Worm (Caenorhabditis elegans) whole organism, late embryonic: ENCODE measurements around the gene lbp-2.
A peak's percentile ranks its signal among the peaks of the same experiment; 100 is the strongest.

ENCODE experiments used
- C38D4.7 ChIP-seq: fragments of 200-800 bp; sonication (Bioruptor generic); optimal IDR thresholded peaks from 2 replicates; lab custom pipeline; 2018; ENCODE audit warnings: mild to moderate bottlenecking, missing genetic modification characterization, moderate library complexity, missing compliant biosample characterization
- K02D7.2 ChIP-seq: sonication (generic microtip); optimal IDR thresholded peaks from 2 replicates; lab custom pipeline; 2017; ENCODE audit warnings: mild to moderate bottlenecking, missing genetic modification characterization, missing compliant biosample characterization
- K09A11.1 ChIP-seq: sonication (generic microtip); optimal IDR thresholded peaks from 2 replicates; lab custom pipeline; 2017; ENCODE audit warnings: antibody characterized with exemption, mild to moderate bottlenecking, missing genetic modification characterization, missing compliant biosample characterization; ENCODE audit not compliant: insufficient read depth
- Y22D7AL.16 ChIP-seq: sonication (generic microtip); optimal IDR thresholded peaks from 2 replicates; lab custom pipeline; 2016; ENCODE audit warnings: missing genetic modification characterization, missing compliant biosample characterization
- ceh-14 ChIP-seq: sonication (generic microtip); optimal IDR thresholded peaks from 2 replicates; lab custom pipeline; 2016; ENCODE audit warnings: missing genotype, missing genetic modification characterization, missing compliant biosample characterization
- ceh-19 ChIP-seq: fragments of 200-800 bp; sonication (Bioruptor generic); optimal IDR thresholded peaks from 2 replicates; lab custom pipeline; 2018; ENCODE audit warnings: mild to moderate bottlenecking, missing genetic modification characterization, missing compliant biosample characterization
- ceh-2 ChIP-seq: sonication (generic microtip); optimal IDR thresholded peaks from 2 replicates; lab custom pipeline; 2016; ENCODE audit warnings: missing genotype, missing genetic modification characterization, missing compliant biosample characterization
- ceh-22 ChIP-seq: sonication (generic microtip); optimal IDR thresholded peaks from 2 replicates; lab custom pipeline; 2017; ENCODE audit warnings: missing biosample characterization, missing genetic modification characterization
- ceh-30 ChIP-seq: fragments of 150-350 bp; optimal IDR thresholded peaks from 2 replicates; lab custom pipeline; 2014; ENCODE audit warnings: missing biosample characterization, missing genetic modification characterization
- ceh-45 ChIP-seq: fragments of 200-800 bp; sonication (Bioruptor generic); IDR thresholded peaks from 2 replicates; pipeline ENCODE4 v1.3.6; 2022; ENCODE audit warnings: missing genetic modification reagents, missing genetic modification characterization, missing compliant biosample characterization
- ceh-6 ChIP-seq: fragments of 200-800 bp; sonication (Bioruptor generic); optimal IDR thresholded peaks from 2 replicates; lab custom pipeline; 2018; ENCODE audit warnings: mild to moderate bottlenecking, missing genetic modification characterization, missing compliant biosample characterization
- ceh-9 ChIP-seq: sonication (generic microtip); optimal IDR thresholded peaks from 2 replicates; lab custom pipeline; 2016; ENCODE audit warnings: mild to moderate bottlenecking, missing genetic modification characterization, inconsistent platforms, missing compliant biosample characterization
- dve-1 ChIP-seq: sonication (generic microtip); optimal IDR thresholded peaks from 2 replicates; lab custom pipeline; 2017; ENCODE audit warnings: antibody characterized with exemption, mild to moderate bottlenecking, missing genetic modification characterization, missing compliant biosample characterization
- elt-2 ChIP-seq: sonication (generic microtip); optimal IDR thresholded peaks from 2 replicates; lab custom pipeline; 2016; ENCODE audit warnings: missing genetic modification reagents, missing genetic modification characterization, missing compliant biosample characterization
- ets-4 ChIP-seq: sonication (generic microtip); optimal IDR thresholded peaks from 2 replicates; lab custom pipeline; 2016; ENCODE audit warnings: missing genetic modification characterization, missing compliant biosample characterization
- fkh-6 ChIP-seq: sonication (generic microtip); optimal IDR thresholded peaks from 2 replicates; lab custom pipeline; 2016; ENCODE audit warnings: missing genetic modification characterization, missing compliant biosample characterization
- gmeb-2 ChIP-seq: sonication (generic microtip); optimal IDR thresholded peaks from 2 replicates; lab custom pipeline; 2016; ENCODE audit warnings: missing genetic modification characterization, inconsistent platforms, missing compliant biosample characterization
- hlh-6 ChIP-seq: sonication (generic microtip); optimal IDR thresholded peaks from 2 replicates; lab custom pipeline; 2016; ENCODE audit warnings: missing genotype, missing genetic modification characterization, missing compliant biosample characterization
- lim-6 ChIP-seq: sonication (generic microtip); optimal IDR thresholded peaks from 2 replicates; lab custom pipeline; 2016; ENCODE audit warnings: missing genetic modification characterization, missing compliant biosample characterization
- lin-11 ChIP-seq: fragments of 200-800 bp; sonication (Bioruptor generic); optimal IDR thresholded peaks from 2 replicates; lab custom pipeline; 2018; ENCODE audit warnings: mild to moderate bottlenecking, missing genetic modification characterization, missing compliant biosample characterization
- mec-3 ChIP-seq: sonication (generic microtip); optimal IDR thresholded peaks from 2 replicates; lab custom pipeline; 2016; ENCODE audit warnings: borderline replicate concordance, missing genetic modification characterization, missing compliant biosample characterization
- nhr-11 ChIP-seq: fragments of 150-350 bp; optimal IDR thresholded peaks from 2 replicates; lab custom pipeline; 2014; ENCODE audit warnings: missing biosample characterization, missing genetic modification characterization
- npax-4 ChIP-seq: sonication (generic microtip); optimal IDR thresholded peaks from 2 replicates; lab custom pipeline; 2016; ENCODE audit warnings: missing genetic modification characterization, missing compliant biosample characterization
- pax-1 ChIP-seq: fragments of 150-350 bp; optimal IDR thresholded peaks from 2 replicates; lab custom pipeline; 2014; ENCODE audit warnings: missing biosample characterization, missing genetic modification characterization
- sdc-2 ChIP-seq: sonication (generic microtip); optimal IDR thresholded peaks from 2 replicates; lab custom pipeline; 2016; ENCODE audit warnings: missing genotype, missing genetic modification characterization, missing compliant biosample characterization
- tbx-7 ChIP-seq: sonication (generic microtip); optimal IDR thresholded peaks from 2 replicates; lab custom pipeline; 2016; ENCODE audit warnings: missing genotype, missing genetic modification characterization, missing compliant biosample characterization
- unc-3 ChIP-seq, 2 experiments: fragments of 200-800 bp in 1 of 2; sonication (Bioruptor generic) in 1 of 2; sonication (generic microtip) in 1 of 2; conservative IDR thresholded peaks in 1 of 2; optimal IDR thresholded peaks in 1 of 2; 2 replicates each; pipeline versions ENCODE4 v1.3.6 to Lab custom; 2016 to 2022; ENCODE audit warnings: missing compliant biosample characterization in 2 of 2, missing genetic modification characterization in 2 of 2, missing genetic modification reagents in 1 of 2
- unc-42 ChIP-seq: sonication (generic microtip); optimal IDR thresholded peaks from 2 replicates; lab custom pipeline; 2016; ENCODE audit warnings: missing genotype, missing genetic modification characterization, missing compliant biosample characterization
- unc-55 ChIP-seq: sonication (generic microtip); optimal IDR thresholded peaks from 2 replicates; lab custom pipeline; 2017; ENCODE audit warnings: missing biosample characterization, missing genetic modification reagents, missing genetic modification characterization
- unc-86 ChIP-seq: sonication (generic microtip); optimal IDR thresholded peaks from 2 replicates; lab custom pipeline; 2016; ENCODE audit warnings: missing genetic modification characterization, missing compliant biosample characterization
- ztf-16 ChIP-seq: sonication (generic microtip); optimal IDR thresholded peaks from 2 replicates; lab custom pipeline; 2017; ENCODE audit warnings: missing genetic modification characterization, missing compliant biosample characterization

lbp-2 gene

ce11 chrX:3258842-3259241, 1.6 kb upstream of the lbp-2 start, which contains the start of gene lbp-1:
lbp-1 (plus strand) TSS chrX:3259142.
- TF ChIP-seq unc-55 (no peak), unc-3 (GFP tag; conservative IDR thresholded peaks at IDR 0.05; lab: Robert Waterston, UW) (no peak), unc-3 (tag; optimal IDR thresholded peaks at IDR 0.05; lab: Kevin White, UChicago) (no peak), ceh-22 (no peak), K02D7.2 (tag; lab: Kevin White, UChicago) (no peak), ceh-30 (tag; lab: Kevin White, UChicago) (no peak), dve-1 (tag; lab: Kevin White, UChicago) (no peak), unc-42 (no peak), ceh-45 (GFP tag; lab: Robert Waterston, UW) (no peak)

- TF ChIP-seq ceh-6, result no peak
- no peak for TF ChIP-seq C38D4.7 (GFP tag; lab: Kevin White, UChicago)
- no peak for TF ChIP-seq mec-3 (tag; lab: Kevin White, UChicago)
- TF ChIP-seq hlh-6 (tag; lab: Kevin White, UChicago), result no peak
- TF ChIP-seq elt-2, result no peak
- no peak for TF ChIP-seq ceh-2 (tag; lab: Kevin White, UChicago)
- TF ChIP-seq ceh-45 (GFP tag; lab: Robert Waterston, UW), result no peak
- TF ChIP-seq ceh-19 (GFP tag; lab: Kevin White, UChicago), result no peak
- no peak for TF ChIP-seq unc-42
- TF ChIP-seq ets-4 (tag; lab: Kevin White, UChicago), result no peak
Observed at ce11 chrX:3262600-3262999, 2.2 kb downstream of the lbp-2 start, which contains the start of gene fbxb-71. fbxb-71 (plus strand) TSS chrX:3262900.

ce11 chrX:3270806-3271205, 10.4 kb downstream of the lbp-2 start, which contains the start of gene sul-1:
sul-1 (minus strand) TSS chrX:3270906.
- TF ChIP-seq unc-55 (peak; percentile 3), lim-6 (tag; lab: Kevin White, UChicago) (no peak)
- TF ChIP-seq, all 69 proteins: peak for 1

ce11 chrX:3271673-3272072, 11.3 kb downstream of the lbp-2 start, which contains the start of gene K09C4.9:
K09C4.9 (minus strand) TSS chrX:3271773.
- TF ChIP-seq pax-1 (tag; lab: Kevin White, UChicago) (no peak), ztf-16 (tag; lab: Kevin White, UChicago) (no peak), lin-11 (tag; lab: Kevin White, UChicago) (no peak), gmeb-2 (tag; lab: Kevin White, UChicago) (no peak), Y22D7AL.16 (tag; lab: Kevin White, UChicago) (no peak), unc-3 (GFP tag; conservative IDR thresholded peaks at IDR 0.05; lab: Robert Waterston, UW) (no peak), unc-3 (tag; optimal IDR thresholded peaks at IDR 0.05; lab: Kevin White, UChicago) (no peak), nhr-11 (no peak), ceh-22 (no peak)
- TF ChIP-seq, all 69 proteins: peak for 0

ce11 chrX:3272580-3272979, 12.2 kb downstream of the lbp-2 start, which contains the start of gene K09C4.7:
K09C4.7 (plus strand) TSS chrX:3272880.
- no peak for TF ChIP-seq K09A11.1 (tag; lab: Kevin White, UChicago)
- no peak for TF ChIP-seq npax-4 (tag; lab: Kevin White, UChicago)
- no peak for TF ChIP-seq ets-4 (tag; lab: Kevin White, UChicago)
- no peak for TF ChIP-seq Y22D7AL.16 (tag; lab: Kevin White, UChicago)
- no peak for TF ChIP-seq unc-86 (tag; lab: Kevin White, UChicago)
- TF ChIP-seq ceh-6, result no peak
- no peak for TF ChIP-seq ceh-2 (tag; lab: Kevin White, UChicago)
- TF ChIP-seq sdc-2 (tag; lab: Kevin White, UChicago), result no peak
- TF ChIP-seq ztf-16 (tag; lab: Kevin White, UChicago), result no peak
- TF ChIP-seq C38D4.7 (GFP tag; lab: Kevin White, UChicago), result no peak
- TF ChIP-seq tbx-7 (tag; lab: Kevin White, UChicago), result no peak
- TF ChIP-seq ceh-9 (tag; lab: Kevin White, UChicago), result no peak
- no peak for TF ChIP-seq ceh-14 (tag; lab: Kevin White, UChicago)
- no peak for TF ChIP-seq fkh-6
- TF ChIP-seq, all 69 proteins: peak for 0
